Worm (Caenorhabditis elegans) whole organism, midembryonic: ENCODE measurements around the gene hrpa-2.

Experiments used
- T22C8.4 ChIP-seq: fragments of 200-800 bp; sonication (Bioruptor generic); IDR thresholded peaks from 2 replicates; pipeline ENCODE4 v1.3.6; 2022; ENCODE audit warnings: missing genetic modification characterization, missing compliant biosample characterization
- cog-1 ChIP-seq: sonication (generic microtip); optimal IDR thresholded peaks from 2 replicates; lab custom pipeline; 2016; ENCODE audit warnings: missing genetic modification characterization, missing compliant biosample characterization
- flt-1 ChIP-seq: fragments of 200-800 bp; sonication (Bioruptor generic); IDR thresholded peaks from 2 replicates; pipeline ENCODE4 v1.3.6; 2022; ENCODE audit warnings: missing genetic modification characterization, missing compliant biosample characterization
- med-1 ChIP-seq: sonication (generic microtip); optimal IDR thresholded peaks from 2 replicates; lab custom pipeline; 2017; ENCODE audit warnings: missing genetic modification characterization, mild to moderate bottlenecking, missing compliant biosample characterization, antibody characterized with exemption, missing genetic modification reagents; ENCODE audit not compliant: insufficient read depth
- ref-1 ChIP-seq: fragments of 200-800 bp; sonication (Bioruptor generic); conservative IDR thresholded peaks from 2 replicates; pipeline ENCODE4 v1.3.6; 2022; ENCODE audit warnings: missing genetic modification reagents, missing genetic modification characterization, missing compliant biosample characterization
- tab-1 ChIP-seq: fragments of 200-800 bp; sonication (Bioruptor generic); IDR thresholded peaks from 2 replicates; pipeline ENCODE4 v1.3.6; 2022; ENCODE audit warnings: missing genetic modification characterization, missing compliant biosample characterization

DNA sequence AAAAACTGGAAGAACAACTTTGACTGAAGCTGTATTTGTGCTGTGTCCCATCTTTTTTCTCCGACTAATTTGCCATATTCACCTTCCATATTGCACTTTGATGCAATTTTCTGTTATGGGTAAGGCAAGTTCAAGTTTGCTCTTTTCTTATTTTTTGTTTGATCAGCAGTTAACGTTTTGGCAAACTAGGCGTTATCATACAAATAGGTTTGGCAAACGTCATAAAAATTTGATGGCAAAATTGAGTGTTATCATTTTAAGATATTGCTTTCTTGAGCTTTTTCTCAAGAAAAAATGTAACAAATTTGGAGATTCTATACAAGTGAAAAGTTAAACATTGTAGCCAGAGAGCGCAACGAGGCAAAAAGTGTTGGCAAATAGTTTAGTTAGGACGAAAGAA lies 45.9 kb downstream of the hrpa-2 start:
- no peak for TF ChIP-seq med-1 (GFP tag; lab: Kevin White, UChicago)
- TF ChIP-seq tab-1 (GFP tag; lab: Robert Waterston, UW), result no peak
- no peak for TF ChIP-seq flt-1 (GFP tag; lab: Robert Waterston, UW)
- TF ChIP-seq cog-1 (tag; lab: Kevin White, UChicago), result no peak
- no peak for TF ChIP-seq T22C8.4 (GFP tag; lab: Robert Waterston, UW)
- no peak for TF ChIP-seq ref-1 (GFP tag; lab: Robert Waterston, UW)
